Fruit fly (Drosophila melanogaster) whole organism, wandering third instar larva: ENCODE data around the gene CG42714.

ENCODE experiments used
- Abd-B ChIP-seq: fragments of >200 bp; optimal IDR thresholded peaks from 2 replicates; lab custom pipeline; 2017; ENCODE audit warnings: missing biosample characterization, missing genetic modification characterization
- CG32264 ChIP-seq: fragments of 200-800 bp; sonication (Bioruptor generic); optimal IDR thresholded peaks from 2 replicates; lab custom pipeline; 2016; ENCODE audit warnings: missing biosample characterization, missing genetic modification characterization
- CG9705 ChIP-seq: fragments of 200-800 bp; sonication (Bioruptor generic); optimal IDR thresholded peaks from 2 replicates; lab custom pipeline; 2018; ENCODE audit warnings: missing biosample characterization, mild to moderate bottlenecking, missing genetic modification characterization
- CrebA ChIP-seq: fragments of 200-800 bp; sonication (Bioruptor generic); optimal IDR thresholded peaks from 2 replicates; lab custom pipeline; 2016; ENCODE audit warnings: missing biosample characterization, mild to moderate bottlenecking, missing genetic modification characterization, borderline replicate concordance
- Dfd ChIP-seq: fragments of >200 bp; optimal IDR thresholded peaks from 2 replicates; lab custom pipeline; 2017; ENCODE audit warnings: missing biosample characterization, missing genetic modification characterization
- Dif ChIP-seq: fragments of 200-275, 200-300 bp; sonication (Bioruptor generic); optimal IDR thresholded peaks from 2 replicates; lab custom pipeline; 2018; ENCODE audit warnings: missing biosample characterization, missing genetic modification characterization; ENCODE audit not compliant: partially characterized antibody
- GATAd ChIP-seq: sonication (Bioruptor generic); optimal IDR thresholded peaks from 2 replicates; lab custom pipeline; 2016; ENCODE audit warnings: missing biosample characterization, missing genetic modification characterization
- HLH106 ChIP-seq: fragments of 200-800 bp; optimal IDR thresholded peaks from 3 replicates; lab custom pipeline; 2019; ENCODE audit warnings: missing biosample characterization, mild to moderate bottlenecking, missing genetic modification characterization, moderate library complexity
- Hnf4 ChIP-seq: fragments of 200-800 bp; sonication (Bioruptor generic); optimal IDR thresholded peaks from 2 replicates; lab custom pipeline; 2016; ENCODE audit warnings: missing biosample characterization, mild to moderate bottlenecking, missing genetic modification characterization
- Hr78 ChIP-seq: fragments of >200 bp; optimal IDR thresholded peaks from 2 replicates; lab custom pipeline; 2017; ENCODE audit warnings: missing biosample characterization, missing genetic modification characterization
- Hr83 ChIP-seq: fragments of 200-300 bp; sonication (Bioruptor generic); optimal IDR thresholded peaks from 2 replicates; lab custom pipeline; 2016; ENCODE audit warnings: missing biosample characterization, mild to moderate bottlenecking, missing genetic modification characterization, moderate library complexity; ENCODE audit not compliant: poor library complexity, severe bottlenecking
- Jra ChIP-seq: sonication (Bioruptor generic); optimal IDR thresholded peaks from 2 replicates; lab custom pipeline; 2016; ENCODE audit warnings: missing biosample characterization, missing genetic modification characterization
- Mio ChIP-seq: sonication (Bioruptor generic); optimal IDR thresholded peaks from 2 replicates; lab custom pipeline; 2016; ENCODE audit warnings: missing biosample characterization, missing genetic modification characterization
- Myc ChIP-seq: fragments of >200 bp; optimal IDR thresholded peaks from 2 replicates; lab custom pipeline; 2017
- N ChIP-seq: fragments of >200 bp; optimal IDR thresholded peaks from 2 replicates; lab custom pipeline; 2018; ENCODE audit warnings: missing biosample characterization, missing external identifiers, missing genetic modification characterization
- OdsH ChIP-seq: fragments of 200-800 bp; sonication (Bioruptor generic); optimal IDR thresholded peaks from 2 replicates; lab custom pipeline; 2016; ENCODE audit warnings: missing biosample characterization, mild to moderate bottlenecking, missing genetic modification characterization
- Rel ChIP-seq, 2 experiments: fragments of 200-800 bp; sonication (Bioruptor generic) in 1 of 2; optimal IDR thresholded peaks; 2 replicates in 1 of 2; 3 replicates in 1 of 2; lab custom pipeline; 2016 to 2019; ENCODE audit warnings: mild to moderate bottlenecking in 2 of 2, missing biosample characterization in 2 of 2, missing genetic modification characterization in 2 of 2, moderate library complexity in 1 of 2
- Sp1 ChIP-seq: fragments of 200-800 bp; sonication (Bioruptor generic); optimal IDR thresholded peaks from 3 replicates; lab custom pipeline; 2019; ENCODE audit warnings: missing biosample characterization, mild to moderate bottlenecking, missing genetic modification characterization, moderate library complexity
- Vsx2 ChIP-seq: fragments of 200-300, 225-300 bp; sonication (Bioruptor generic); optimal IDR thresholded peaks from 2 replicates; lab custom pipeline; 2018; ENCODE audit warnings: missing biosample characterization, missing genetic modification characterization; ENCODE audit not compliant: partially characterized antibody
- br ChIP-seq: fragments of 200-800 bp; sonication (Bioruptor generic); optimal IDR thresholded peaks from 2 replicates; lab custom pipeline; 2016; ENCODE audit warnings: missing biosample characterization, missing genetic modification characterization
- brk ChIP-seq: fragments of 200-800 bp; sonication (Bioruptor generic); optimal IDR thresholded peaks from 2 replicates; lab custom pipeline; 2016; ENCODE audit warnings: missing biosample characterization, mild to moderate bottlenecking, missing genetic modification characterization
- dl ChIP-seq, 2 experiments: fragments of 175-275, 200-275 bp in 1 of 2; fragments of 200-275 bp in 1 of 2; sonication (Bioruptor generic); optimal IDR thresholded peaks; lab custom pipeline; 2018; ENCODE audit warnings: mild to moderate bottlenecking in 2 of 2, missing biosample characterization in 2 of 2, missing genetic modification characterization in 2 of 2, moderate library complexity in 2 of 2; ENCODE audit not compliant: partially characterized antibody in 2 of 2, insufficient read depth in 1 of 2
- dmrt93B ChIP-seq: fragments of 200-800 bp; sonication (Bioruptor generic); optimal IDR thresholded peaks from 2 replicates; lab custom pipeline; 2018; ENCODE audit warnings: missing biosample characterization, mild to moderate bottlenecking, missing genetic modification characterization
- dsf ChIP-seq: sonication (Bioruptor generic); optimal IDR thresholded peaks from 2 replicates; lab custom pipeline; 2016; ENCODE audit warnings: missing biosample characterization, missing genetic modification characterization, borderline replicate concordance
- ey ChIP-seq: fragments of 200-800 bp; sonication (Bioruptor generic); optimal IDR thresholded peaks from 2 replicates; lab custom pipeline; 2016; ENCODE audit warnings: missing biosample characterization, missing genetic modification characterization
- foxo ChIP-seq, 2 experiments: fragments of 200-800 bp; sonication (Bioruptor generic); optimal IDR thresholded peaks; 2 replicates in 1 of 2; 3 replicates in 1 of 2; lab custom pipeline; 2016 to 2017; ENCODE audit warnings: missing biosample characterization in 2 of 2, missing genetic modification characterization in 2 of 2
- fru ChIP-seq: fragments of 200-800 bp; sonication (Bioruptor generic); optimal IDR thresholded peaks from 3 replicates; lab custom pipeline; 2016; ENCODE audit warnings: missing biosample characterization, mild to moderate bottlenecking, missing genetic modification characterization
- h ChIP-seq: fragments of 200-800 bp; sonication (Bioruptor generic); optimal IDR thresholded peaks from 3 replicates; lab custom pipeline; 2016; ENCODE audit warnings: missing biosample characterization, mild to moderate bottlenecking, missing genetic modification characterization
- jim ChIP-seq: fragments of 175-275, 200-325 bp; sonication (Bioruptor generic); optimal IDR thresholded peaks from 2 replicates; lab custom pipeline; 2016; ENCODE audit warnings: missing biosample characterization, mild to moderate bottlenecking, missing genetic modification characterization
- lola ChIP-seq: fragments of >200 bp; optimal IDR thresholded peaks from 2 replicates; lab custom pipeline; 2017; ENCODE audit warnings: missing biosample characterization, missing genetic modification characterization
- pan ChIP-seq: fragments of >200 bp; optimal IDR thresholded peaks from 2 replicates; lab custom pipeline; 2017
- psq ChIP-seq: fragments of 200-800 bp; sonication (Bioruptor generic); optimal IDR thresholded peaks from 3 replicates; lab custom pipeline; 2017; ENCODE audit warnings: missing biosample characterization, mild to moderate bottlenecking, missing genetic modification characterization, moderate library complexity
- rgr ChIP-seq: fragments of 200-800 bp; sonication (Bioruptor generic); optimal IDR thresholded peaks from 3 replicates; lab custom pipeline; 2016; ENCODE audit warnings: missing biosample characterization, mild to moderate bottlenecking, missing genetic modification characterization
- sage ChIP-seq: fragments of 200-800 bp; sonication (Bioruptor generic); optimal IDR thresholded peaks from 2 replicates; lab custom pipeline; 2016; ENCODE audit warnings: missing biosample characterization, mild to moderate bottlenecking, missing genetic modification characterization
- sv ChIP-seq: fragments of 200-800 bp; sonication (Bioruptor generic); optimal IDR thresholded peaks from 3 replicates; lab custom pipeline; 2016; ENCODE audit warnings: missing biosample characterization, missing genetic modification characterization
- tai ChIP-seq: sonication (Bioruptor generic); optimal IDR thresholded peaks from 2 replicates; lab custom pipeline; 2016; ENCODE audit warnings: missing biosample characterization, missing genetic modification characterization
- usp ChIP-seq: fragments of >200 bp; optimal IDR thresholded peaks from 2 replicates; lab custom pipeline; 2017; ENCODE audit warnings: missing biosample characterization, missing genetic modification characterization
- woc ChIP-seq: sonication (Bioruptor generic); optimal IDR thresholded peaks from 2 replicates; lab custom pipeline; 2016; ENCODE audit warnings: missing biosample characterization, mild to moderate bottlenecking, missing genetic modification characterization

The CG42714 gene

dm6 chr3L:6239968-6240367 is 6.1 kb upstream of the CG42714 start, which contains the start of gene CG10226:
Gene CG10226, minus strand, starts transcription at chr3L:6240068.
- TF ChIP-seq lola (GFP tag; lab: Kevin White, UChicago) (no peak), N (no peak), pan (lab: Kevin White, UChicago) (no peak), Mio (GFP tag; lab: Kevin White, UChicago) (no peak), dsf (no peak), Dfd (GFP tag; lab: Kevin White, UChicago) (no peak), CrebA (GFP tag; lab: Kevin White, UChicago) (no peak), sv (no peak), tai (no peak)

dm6 chr3L:6233281-6233680 is 575 bp downstream of the CG42714 start, which contains the start of gene BG642312:
Gene BG642312, minus strand, starts transcription at chr3L:6233381.
- TF ChIP-seq fru (GFP tag; lab: Kevin White, UChicago): no peak
- TF ChIP-seq, all 38 proteins: peak for 0

DNA sequence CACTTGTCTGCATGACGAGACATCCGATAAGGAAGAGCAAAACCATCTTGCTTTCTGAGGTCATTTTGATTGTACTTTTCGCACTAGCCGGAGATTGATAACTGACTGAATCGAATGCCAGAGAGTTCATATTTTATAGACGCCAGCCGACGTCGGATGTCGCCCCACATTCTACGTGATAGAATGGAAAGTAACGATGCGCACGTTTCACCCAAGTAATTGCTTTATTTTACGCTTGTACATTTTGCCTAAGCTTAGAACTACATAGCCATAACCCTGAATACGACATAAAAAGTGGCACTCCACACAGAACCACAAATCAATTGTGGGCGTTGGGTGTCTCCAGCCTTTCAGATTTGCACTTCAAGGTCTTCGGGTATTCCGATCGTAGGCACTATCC is 1.6 kb downstream of the CG42714 start, which contains the start of gene CG13299:
Gene CG13299, minus strand, starts transcription at position 101 of the 400 bp plus-strand sequence.
- TF ChIP-seq GATAd (no peak), Dfd (GFP tag; lab: Kevin White, UChicago) (no peak), HLH106 (tag; lab: Kevin White, UChicago) (no peak), brk (GFP tag; lab: Kevin White, UChicago) (no peak), jim (no peak)

dm6 chr3L:6220187-6220586 is 13.7 kb downstream of the CG42714 start, which contains the start of gene CG33946:
Gene CG33946, plus strand, starts transcription at chr3L:6220578.
- TF ChIP-seq Myc (lab: Kevin White, UChicago) (no peak), GATAd (no peak), ey (GFP tag; lab: Kevin White, UChicago) (peak; percentile 63), N (no peak), Vsx2 (GFP tag; lab: Kevin White, UChicago) (no peak), Jra (GFP tag; lab: Kevin White, UChicago) (no peak), CrebA (GFP tag; lab: Kevin White, UChicago) (no peak), tai (no peak), Dfd (GFP tag; lab: Kevin White, UChicago) (no peak), pan (lab: Kevin White, UChicago) (no peak), Sp1 (GFP tag; lab: Kevin White, UChicago) (peak; percentile 2), fru (GFP tag; lab: Kevin White, UChicago) (peak; percentile 36), sv (no peak), usp (GFP tag; lab: Kevin White, UChicago) (no peak), OdsH (GFP tag; lab: Kevin White, UChicago) (peak; percentile 17), dsf (no peak), Hr83 (GFP tag; lab: Kevin White, UChicago) (no peak), brk (GFP tag; lab: Kevin White, UChicago) (no peak), HLH106 (tag; lab: Kevin White, UChicago) (peak; percentile 30), woc (no peak), dmrt93B (GFP tag; lab: Kevin White, UChicago) (peak; percentile 35), dl (GFP tag; optimal IDR thresholded peaks at IDR 0.05; lab: Kevin White, UChicago; ENCODE audit: insufficient read depth in 1 of 2, partially characterized antibody in 2 of 2) (no peak), Rel (GFP tag; optimal IDR thresholded peaks at IDR 0.05; lab: Kevin White, UChicago) (no peak), Rel (tag; optimal IDR thresholded peaks at IDR 0.05; lab: Kevin White, UChicago) (no peak), psq (peak; percentile 47), Hnf4 (no peak), sage (GFP tag; lab: Kevin White, UChicago) (no peak), br (GFP tag; lab: Kevin White, UChicago) (peak; percentile 23), Mio (GFP tag; lab: Kevin White, UChicago) (no peak), CG9705 (GFP tag; lab: Kevin White, UChicago) (no peak), h (GFP tag; lab: Kevin White, UChicago) (peak; percentile 61), Dif (GFP tag; lab: Kevin White, UChicago) (no peak), Hr78 (GFP tag; lab: Kevin White, UChicago) (no peak), jim (no peak), rgr (GFP tag; lab: Kevin White, UChicago) (peak; percentile 63), CG32264 (GFP tag; lab: Kevin White, UChicago) (no peak), Abd-B (GFP tag; lab: Kevin White, UChicago) (no peak), foxo (GFP tag; optimal IDR thresholded peaks at IDR 0.05; lab: Kevin White, UChicago) (peak in 1 of 2 experiments; percentile 54), lola (GFP tag; lab: Kevin White, UChicago) (no peak)
